Worm (Caenorhabditis elegans): ENCODE results near the gene pqn-83.

ce11 chrIII:13062989-13063388 is 36.3 kb downstream of the pqn-83 start:
- no peak for TF ChIP-seq nhr-237 (tag; optimal IDR thresholded peaks at IDR 0.05)
- TF ChIP-seq mab-5 (tag; optimal IDR thresholded peaks at IDR 0.05) = no peak
- TF ChIP-seq snpc-4 (tag; optimal IDR thresholded peaks at IDR 0.05) = no peak
- no peak for TF ChIP-seq unc-62 (GFP tag; optimal IDR thresholded peaks at IDR 0.05)
- no peak for TF ChIP-seq nhr-12 (tag; optimal IDR thresholded peaks at IDR 0.05)
